Worm (Caenorhabditis elegans) whole organism, L3 larva: ENCODE data around the gene R02D5.3.

Experiments
- ZK546.5 ChIP-seq: sonication (generic microtip); optimal IDR thresholded peaks from 2 replicates; lab custom pipeline; 2017; ENCODE audit warnings: missing biosample characterization, missing genetic modification characterization
- aly-2 ChIP-seq: fragments of 150-350 bp; optimal IDR thresholded peaks from 2 replicates; lab custom pipeline; 2014; ENCODE audit warnings: missing biosample characterization, missing genetic modification characterization
- ceh-16 ChIP-seq: sonication (generic microtip); optimal IDR thresholded peaks from 2 replicates; lab custom pipeline; 2017; ENCODE audit warnings: missing biosample characterization, missing genetic modification characterization
- ceh-28 ChIP-seq: fragments of 150-350 bp; optimal IDR thresholded peaks from 2 replicates; lab custom pipeline; 2014; ENCODE audit warnings: missing biosample characterization, missing genetic modification reagents, missing genetic modification characterization
- ceh-9 ChIP-seq: sonication (generic microtip); optimal IDR thresholded peaks from 2 replicates; lab custom pipeline; 2018; ENCODE audit warnings: missing biosample characterization, missing genetic modification characterization
- daf-12 ChIP-seq: fragments of 150-350 bp; optimal IDR thresholded peaks from 2 replicates; lab custom pipeline; 2014; ENCODE audit warnings: missing biosample characterization, missing genetic modification reagents, missing genetic modification characterization
- egl-27 ChIP-seq: sonication (generic microtip); optimal IDR thresholded peaks from 4 replicates; lab custom pipeline; 2017; ENCODE audit warnings: missing biosample characterization, missing genetic modification reagents, missing genetic modification characterization
- egl-5 ChIP-seq: fragments of 150-350 bp; optimal IDR thresholded peaks from 2 replicates; lab custom pipeline; 2017; ENCODE audit warnings: missing biosample characterization, missing genetic modification reagents, missing genetic modification characterization, inconsistent platforms
- elt-1 ChIP-seq: fragments of 150-350 bp; optimal IDR thresholded peaks from 2 replicates; lab custom pipeline; 2014; ENCODE audit warnings: missing biosample characterization, missing genetic modification characterization
- elt-3 ChIP-seq, 3 experiments: fragments of 150-350 bp in 1 of 3; sonication (generic microtip) in 2 of 3; optimal IDR thresholded peaks; 2 replicates in 2 of 3; 4 replicates in 1 of 3; lab custom pipeline; 2014 to 2017; ENCODE audit warnings: missing biosample characterization in 3 of 3, missing genetic modification characterization in 3 of 3
- fkh-10 ChIP-seq: sonication (generic microtip); optimal IDR thresholded peaks from 2 replicates; lab custom pipeline; 2017; ENCODE audit warnings: missing biosample characterization, missing genetic modification reagents, missing genetic modification characterization
- fkh-2 ChIP-seq: fragments of 150-350 bp; optimal IDR thresholded peaks from 2 replicates; lab custom pipeline; 2014; ENCODE audit warnings: missing biosample characterization, missing genetic modification reagents, missing genetic modification characterization
- fos-1 ChIP-seq: fragments of 150-350 bp; optimal IDR thresholded peaks from 2 replicates; lab custom pipeline; 2014; ENCODE audit warnings: missing biosample characterization, missing genetic modification characterization
- hmg-11 ChIP-seq: sonication (generic microtip); optimal IDR thresholded peaks from 2 replicates; lab custom pipeline; 2016; ENCODE audit warnings: missing genetic modification characterization, missing compliant biosample characterization
- lin-39 ChIP-seq: fragments of 150-350 bp; optimal IDR thresholded peaks from 2 replicates; lab custom pipeline; 2018; ENCODE audit warnings: missing biosample characterization, missing genetic modification reagents, missing genetic modification characterization
- lsy-12 ChIP-seq: sonication (generic microtip); optimal IDR thresholded peaks from 2 replicates; lab custom pipeline; 2016; ENCODE audit warnings: mild to moderate bottlenecking, missing genetic modification characterization, missing compliant biosample characterization
- mdl-1 ChIP-seq: fragments of 150-350 bp; optimal IDR thresholded peaks from 2 replicates; lab custom pipeline; 2014; ENCODE audit warnings: missing biosample characterization, missing genetic modification characterization
- nfya-1 ChIP-seq: sonication (generic microtip); optimal IDR thresholded peaks from 2 replicates; lab custom pipeline; 2017; ENCODE audit warnings: missing genetic modification characterization, mild to moderate bottlenecking, missing compliant biosample characterization, antibody characterized with exemption, moderate library complexity; ENCODE audit not compliant: insufficient read depth
- nhr-11 ChIP-seq: fragments of 150-350 bp; optimal IDR thresholded peaks from 2 replicates; lab custom pipeline; 2014; ENCODE audit warnings: missing biosample characterization, missing genetic modification characterization
- nhr-12 ChIP-seq: fragments of 150-350 bp; optimal IDR thresholded peaks from 2 replicates; lab custom pipeline; 2014; ENCODE audit warnings: missing biosample characterization, missing genetic modification characterization
- nhr-23 ChIP-seq: fragments of 150-350 bp; optimal IDR thresholded peaks from 2 replicates; lab custom pipeline; 2014; ENCODE audit warnings: missing biosample characterization, missing genetic modification reagents, missing genetic modification characterization
- nhr-237 ChIP-seq: fragments of 150-350 bp; optimal IDR thresholded peaks from 2 replicates; lab custom pipeline; 2014; ENCODE audit warnings: missing biosample characterization, missing genetic modification characterization
- nhr-25 ChIP-seq: sonication (generic microtip); optimal IDR thresholded peaks from 2 replicates; lab custom pipeline; 2017; ENCODE audit warnings: missing biosample characterization, missing genetic modification characterization
- nhr-28 ChIP-seq: fragments of 150-350 bp; optimal IDR thresholded peaks from 2 replicates; lab custom pipeline; 2014; ENCODE audit warnings: missing biosample characterization, missing genetic modification characterization
- nhr-67 ChIP-seq: fragments of 150-350 bp; optimal IDR thresholded peaks from 2 replicates; lab custom pipeline; 2014; ENCODE audit warnings: missing biosample characterization, missing genetic modification characterization
- nhr-77 ChIP-seq: fragments of 150-350 bp; optimal IDR thresholded peaks from 2 replicates; lab custom pipeline; 2014; ENCODE audit warnings: missing biosample characterization, missing genetic modification characterization
- pha-4 ChIP-seq: fragments of 150-350 bp; optimal IDR thresholded peaks from 2 replicates; lab custom pipeline; 2014; ENCODE audit warnings: missing biosample characterization, missing genetic modification reagents, missing genetic modification characterization
- sea-2 ChIP-seq: fragments of 150-350 bp; sonication (generic microtip); optimal IDR thresholded peaks from 4 replicates; lab custom pipeline; 2014; ENCODE audit warnings: missing biosample characterization, missing genetic modification reagents, missing genetic modification characterization
- skn-1 ChIP-seq: fragments of 150-350 bp; optimal IDR thresholded peaks from 2 replicates; lab custom pipeline; 2014; ENCODE audit warnings: missing biosample characterization, missing genetic modification characterization
- snpc-4 ChIP-seq: fragments of 150-350 bp; optimal IDR thresholded peaks from 2 replicates; lab custom pipeline; 2014; ENCODE audit warnings: missing biosample characterization, missing genetic modification characterization
- tbx-2 ChIP-seq: sonication (generic microtip); optimal IDR thresholded peaks from 2 replicates; lab custom pipeline; 2016; ENCODE audit warnings: mild to moderate bottlenecking, missing genetic modification characterization, missing compliant biosample characterization
- unc-39 ChIP-seq: sonication (generic microtip); optimal IDR thresholded peaks from 4 replicates; lab custom pipeline; 2017; ENCODE audit warnings: missing biosample characterization, missing genetic modification characterization
- unc-62 ChIP-seq: fragments of 150-350 bp; sonication (generic microtip); optimal IDR thresholded peaks from 4 replicates; lab custom pipeline; 2014; ENCODE audit warnings: missing biosample characterization, missing genetic modification reagents, missing genetic modification characterization
- zag-1 ChIP-seq: fragments of 150-350 bp; optimal IDR thresholded peaks from 2 replicates; lab custom pipeline; 2014; ENCODE audit warnings: missing biosample characterization, missing genetic modification characterization
- ztf-11 ChIP-seq: fragments of 150-350 bp; optimal IDR thresholded peaks from 2 replicates; lab custom pipeline; 2014; ENCODE audit warnings: missing biosample characterization, missing genetic modification characterization
- ztf-4 ChIP-seq: fragments of 150-350 bp; optimal IDR thresholded peaks from 2 replicates; lab custom pipeline; 2014; ENCODE audit warnings: missing biosample characterization, missing genetic modification characterization

Gene R02D5.3

DNA sequence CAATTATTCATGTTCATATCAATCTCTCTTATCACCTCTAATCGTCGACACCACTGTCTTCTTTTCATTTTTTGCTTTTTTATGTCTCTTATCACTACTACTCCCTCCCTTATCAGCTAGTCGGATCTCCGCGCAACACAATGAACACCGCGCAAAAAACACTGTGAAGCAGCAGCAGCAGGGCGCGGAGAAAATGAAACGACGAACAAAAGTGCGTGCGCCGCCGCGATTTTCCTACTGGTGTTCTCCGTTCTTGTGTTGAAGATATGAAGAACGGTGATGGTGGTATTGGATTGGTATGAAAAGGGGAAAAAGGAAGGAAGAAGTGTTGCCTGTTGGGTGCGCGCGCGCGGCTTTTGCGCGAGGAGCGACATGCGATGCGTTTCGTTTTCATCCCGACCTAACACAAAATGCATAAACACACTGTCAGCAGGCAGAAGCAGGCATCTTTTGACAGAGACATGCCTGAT lies 22.8 kb downstream of the R02D5.3 start (continued):
- TF ChIP-seq nhr-11 (tag; lab: Kevin White, UChicago) (no peak), ztf-4 (tag; lab: Kevin White, UChicago) (no peak), nhr-77 (tag; lab: Kevin White, UChicago) (no peak), snpc-4 (tag; lab: Kevin White, UChicago) (no peak), skn-1 (tag; lab: Kevin White, UChicago) (no peak), unc-62 (GFP tag; lab: Kevin White, UChicago) (no peak), zag-1 (tag; lab: Kevin White, UChicago) (no peak), elt-1 (peak; percentile 95), elt-3 (tag; optimal IDR thresholded peaks at IDR 0.05; lab: Kevin White, UChicago) (peak in 2 of 3 experiments; percentile 30 to 93), egl-5 (no peak), nhr-25 (tag; lab: Kevin White, UChicago) (peak; percentile 65), pha-4 (no peak), mdl-1 (tag; lab: Kevin White, UChicago) (no peak), tbx-2 (tag; lab: Kevin White, UChicago) (no peak), unc-39 (tag; lab: Kevin White, UChicago) (no peak), ceh-16 (no peak), fkh-2 (tag; lab: Kevin White, UChicago) (no peak), nhr-12 (tag; lab: Kevin White, UChicago) (no peak)

DNA sequence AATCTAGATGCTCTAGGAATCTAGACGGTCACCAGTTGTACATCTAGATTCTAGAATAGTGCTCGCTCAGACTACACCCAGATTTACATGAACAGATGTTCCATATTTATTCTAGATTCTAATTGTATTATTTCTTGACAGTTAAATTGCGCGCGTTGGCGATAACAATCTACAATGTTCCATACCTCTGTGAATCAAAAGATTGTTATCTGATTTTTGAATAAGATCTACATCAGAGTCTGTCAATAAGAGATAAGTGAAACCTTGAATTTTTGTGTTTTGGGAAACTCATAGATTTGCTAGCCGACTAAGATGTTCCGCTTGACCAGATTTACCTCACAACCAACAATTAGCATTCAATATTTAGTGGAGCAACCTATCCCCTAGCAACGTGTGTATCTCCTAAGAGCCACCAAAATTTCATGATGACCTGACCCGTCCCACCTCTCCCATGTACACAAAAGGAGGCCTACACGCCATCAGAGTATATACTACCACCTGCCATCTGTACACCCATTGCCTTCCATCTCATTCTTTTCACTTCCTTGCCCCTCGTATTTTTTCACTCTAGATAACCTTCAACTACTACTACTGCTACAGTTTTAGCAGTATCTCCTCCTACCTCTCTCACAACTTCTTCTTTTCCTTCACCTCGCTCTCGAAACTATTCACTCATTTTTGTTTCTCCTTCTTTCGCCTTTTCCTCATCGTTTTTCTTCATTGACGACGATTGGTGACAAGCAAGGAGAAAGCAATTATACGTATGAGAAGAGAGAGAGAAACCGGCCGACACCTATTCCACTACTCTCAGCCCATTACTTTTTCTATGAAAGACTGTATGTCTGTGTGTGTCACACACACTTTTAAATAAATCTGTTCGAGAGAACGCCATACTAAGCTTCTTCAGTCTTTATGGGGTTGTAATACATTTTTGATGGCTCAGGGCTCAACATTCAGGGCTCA lies 24.0 kb downstream of the R02D5.3 start:
- no peak for TF ChIP-seq sea-2 (GFP tag; lab: Kevin White, UChicago)
- TF ChIP-seq egl-27 (tag; lab: Kevin White, UChicago) = no peak
- no peak for TF ChIP-seq ceh-16
- no peak for TF ChIP-seq nhr-12 (tag; lab: Kevin White, UChicago)
- no peak for TF ChIP-seq ztf-11 (tag; lab: Kevin White, UChicago)
- TF ChIP-seq lin-39 (tag; lab: Kevin White, UChicago) = no peak
- peak; percentile 1 for TF ChIP-seq nfya-1
- TF ChIP-seq unc-62 (GFP tag; lab: Kevin White, UChicago) = no peak
- TF ChIP-seq nhr-11 (tag; lab: Kevin White, UChicago) = no peak
- no peak for TF ChIP-seq fkh-10 (GFP tag; lab: Kevin White, UChicago)
- no peak for TF ChIP-seq aly-2 (tag; lab: Kevin White, UChicago)
- no peak for TF ChIP-seq nhr-237 (tag; lab: Kevin White, UChicago)
- TF ChIP-seq elt-1 = peak; percentile 100
- no peak for TF ChIP-seq nhr-67 (tag; lab: Kevin White, UChicago)
- peak; percentile 59 for TF ChIP-seq egl-5
- no peak for TF ChIP-seq ztf-4 (tag; lab: Kevin White, UChicago)
- no peak for TF ChIP-seq daf-12 (tag; lab: Kevin White, UChicago)
- TF ChIP-seq zag-1 (tag; lab: Kevin White, UChicago) = no peak
- TF ChIP-seq fkh-2 (tag; lab: Kevin White, UChicago) = no peak
- TF ChIP-seq elt-3 (tag; optimal IDR thresholded peaks at IDR 0.05; lab: Kevin White, UChicago) = peak in 1 of 3 experiments; percentile 15
- no peak for TF ChIP-seq tbx-2 (tag; lab: Kevin White, UChicago)
- TF ChIP-seq nhr-25 (tag; lab: Kevin White, UChicago) = peak; percentile 70
- TF ChIP-seq nhr-23 (tag; lab: Kevin White, UChicago) = peak; percentile 91
- TF ChIP-seq hmg-11 = no peak
- TF ChIP-seq nhr-28 (tag; lab: Kevin White, UChicago) = no peak
- no peak for TF ChIP-seq unc-39 (tag; lab: Kevin White, UChicago)
- no peak for TF ChIP-seq ceh-28
- no peak for TF ChIP-seq ZK546.5 (tag; lab: Kevin White, UChicago)

ce11 chrV:14508005-14508521 lies 25.1 kb downstream of the R02D5.3 start, which contains the start of gene R02D5.1:
Gene R02D5.1, plus strand, starts transcription at chrV:14508249.
- TF ChIP-seq sea-2 (GFP tag; lab: Kevin White, UChicago) (no peak), lsy-12 (tag; lab: Kevin White, UChicago) (no peak), ZK546.5 (tag; lab: Kevin White, UChicago) (no peak), ceh-9 (no peak), pha-4 (no peak), nhr-11 (tag; lab: Kevin White, UChicago) (no peak), fos-1 (tag; lab: Kevin White, UChicago) (no peak), egl-27 (tag; lab: Kevin White, UChicago) (no peak), nhr-77 (tag; lab: Kevin White, UChicago) (no peak), lin-39 (tag; lab: Kevin White, UChicago) (no peak)
